Fruit fly (Drosophila melanogaster) S2 (cell line): ENCODE measurements around the gene CG31431.

Experiments used
- CG8478 ChIP-seq: fragments of >200 bp; optimal IDR thresholded peaks from 2 replicates; lab custom pipeline; 2018
- CTCF ChIP-seq, 2 experiments: fragments of >200 bp; optimal IDR thresholded peaks; 2 replicates each; lab custom pipeline; 2018

- peak in 1 of 2 experiments; percentile 10 for TF ChIP-seq CTCF (optimal IDR thresholded peaks at IDR 0.05; lab: Kevin White, UChicago)
- no peak for TF ChIP-seq CG8478
Observed at dm6 chr3R:21822562-21822933, 47.9 kb upstream of the CG31431 start, which contains the start of gene CASK.
